Fruit fly (Drosophila melanogaster): ENCODE measurements around the gene CG2150.

The CG2150 gene

dm6 chr3R:31717299-31718167, 47.0 kb downstream of the CG2150 start (continued):
- no peak for TF ChIP-seq CG6272 (GFP tag; IDR thresholded peaks at IDR 0.05)
- TF ChIP-seq sens (GFP tag) = peak; percentile 85
- TF ChIP-seq pfk (GFP tag; optimal IDR thresholded peaks at IDR 0.05) = no peak
- peak; percentile 66 for TF ChIP-seq HLH54F (GFP tag; optimal IDR thresholded peaks at IDR 0.05)
- peak; percentile 33 for TF ChIP-seq CG10462 (GFP tag; optimal IDR thresholded peaks at IDR 0.05)
- no peak for TF ChIP-seq hkb (optimal IDR thresholded peaks at IDR 0.05)
- TF ChIP-seq hkb (GFP tag; IDR thresholded peaks at IDR 0.05) = peak; percentile 75
- TF ChIP-seq CG7357 (GFP tag; IDR thresholded peaks at IDR 0.05) = peak; percentile 54; the same call in 2 of the 3 replicates
- TF ChIP-seq CG13775 (GFP tag; optimal IDR thresholded peaks at IDR 0.05) = peak; percentile 51
- TF ChIP-seq CG10979 (tag; optimal IDR thresholded peaks at IDR 0.05) = peak; percentile 15
- no peak for TF ChIP-seq CG14860 (GFP tag; IDR thresholded peaks at IDR 0.05; ENCODE audit: partially characterized antibody)
- peak; percentile 63 for TF ChIP-seq ERR (GFP tag; optimal IDR thresholded peaks at IDR 0.05)
- no peak for TF ChIP-seq CG4404 (GFP tag; IDR thresholded peaks at IDR 0.05)
- TF ChIP-seq tin (GFP tag; optimal IDR thresholded peaks at IDR 0.05) = peak; percentile 12
- no peak for TF ChIP-seq rib (GFP tag; IDR thresholded peaks at IDR 0.05)
- peak; percentile 37 for TF ChIP-seq Nf-YB (GFP tag; optimal IDR thresholded peaks at IDR 0.05)
- peak; percentile 42 for TF ChIP-seq HmgZ (tag; optimal IDR thresholded peaks at IDR 0.05)
- 0 out of 2 replicates have a peak, but pooled peaks have one; percentile 42 for TF ChIP-seq Nf-YA (GFP tag; IDR thresholded peaks at IDR 0.05)
- peak; percentile 41 for TF ChIP-seq CG18011 (GFP tag; optimal IDR thresholded peaks at IDR 0.05)
- TF ChIP-seq repo (GFP tag; optimal IDR thresholded peaks at IDR 0.05) = no peak
- peak; percentile 48 for TF ChIP-seq bab2 (GFP tag; optimal IDR thresholded peaks at IDR 0.05)
- TF ChIP-seq az2 (GFP tag; optimal IDR thresholded peaks at IDR 0.05) = peak; percentile 50
- TF ChIP-seq Sry-β (GFP tag; optimal IDR thresholded peaks at IDR 0.05) = no peak
- no peak for TF ChIP-seq bbx (GFP tag; IDR thresholded peaks at IDR 0.05; ENCODE audit: partially characterized antibody)
- peak; percentile 61 for TF ChIP-seq Fer1 (GFP tag; optimal IDR thresholded peaks at IDR 0.05)
- TF ChIP-seq CG7271 (tag; optimal IDR thresholded peaks at IDR 0.05) = no peak
- peak; percentile 56 for TF ChIP-seq cg (GFP tag; optimal IDR thresholded peaks at IDR 0.05)
- peak; percentile 51 for TF ChIP-seq CG10366 (GFP tag; IDR thresholded peaks at IDR 0.05)
- TF ChIP-seq emc (GFP tag; optimal IDR thresholded peaks at IDR 0.05) = peak; percentile 27
- TF ChIP-seq gcm (GFP tag; optimal IDR thresholded peaks at IDR 0.05) = no peak
- no peak for TF ChIP-seq eve (GFP tag; optimal IDR thresholded peaks at IDR 0.05)
- TF ChIP-seq C15 (GFP tag; IDR thresholded peaks at IDR 0.05) = no peak
- no peak for TF ChIP-seq Doc2 (GFP tag; IDR thresholded peaks at IDR 0.05)
- TF ChIP-seq CG16813 (GFP tag; IDR thresholded peaks at IDR 0.05; ENCODE audit: partially characterized antibody) = no peak
- no peak for TF ChIP-seq ash1 (GFP tag; optimal IDR thresholded peaks at IDR 0.05)
- peak; percentile 59 for TF ChIP-seq phol (tag; optimal IDR thresholded peaks at IDR 0.05)
- TF ChIP-seq CG3065 (GFP tag; optimal IDR thresholded peaks at IDR 0.05) = no peak
- peak; percentile 62 for TF ChIP-seq Ptx1 (GFP tag; IDR thresholded peaks at IDR 0.05)
- no peak for TF ChIP-seq stwl (tag; optimal IDR thresholded peaks at IDR 0.05)
- TF ChIP-seq CG10431 (GFP tag; optimal IDR thresholded peaks at IDR 0.05) = no peak
- no peak for TF ChIP-seq amos (GFP tag; IDR thresholded peaks at IDR 0.05; ENCODE audit: partially characterized antibody)
- TF ChIP-seq CG1529 (GFP tag; optimal IDR thresholded peaks at IDR 0.05) = peak; percentile 36
- TF ChIP-seq luna (GFP tag; optimal IDR thresholded peaks at IDR 0.05) = no peak
- TF ChIP-seq CG12071 (GFP tag; optimal IDR thresholded peaks at IDR 0.05) = peak; percentile 47
- no peak for TF ChIP-seq CG6175 (GFP tag; IDR thresholded peaks at IDR 0.05)
- peak; percentile 60 for TF ChIP-seq CG30431 (GFP tag; optimal IDR thresholded peaks at IDR 0.05)
- peak; percentile 78 for TF ChIP-seq lab (GFP tag; optimal IDR thresholded peaks at IDR 0.05)
- peak; percentile 64 for TF ChIP-seq Ssrp (tag; optimal IDR thresholded peaks at IDR 0.05)
- TF ChIP-seq CG30403 (GFP tag; optimal IDR thresholded peaks at IDR 0.05) = peak; percentile 68

All from whole organism, embryonic.